Worm (Caenorhabditis elegans) whole organism, L4 larva: ENCODE data around the gene C05D12.2.

Experiments used
- F37D6.2 ChIP-seq: sonication (generic microtip); optimal IDR thresholded peaks from 2 replicates; lab custom pipeline; 2016; ENCODE audit warnings: mild to moderate bottlenecking, missing genetic modification characterization, missing compliant biosample characterization
- ama-1 ChIP-seq: fragments of 150-350 bp; optimal IDR thresholded peaks from 2 replicates; lab custom pipeline; 2014; ENCODE audit warnings: inconsistent platforms, mixed read lengths
- attf-4 ChIP-seq: sonication (generic microtip); optimal IDR thresholded peaks from 3 replicates; lab custom pipeline; 2017; ENCODE audit warnings: missing biosample characterization, missing genetic modification characterization
- daf-19 ChIP-seq: fragments of 200-800 bp; sonication (Bioruptor generic); conservative IDR thresholded peaks from 2 replicates; pipeline ENCODE4 v1.3.6; 2022; ENCODE audit warnings: missing genetic modification characterization, missing compliant biosample characterization
- fkh-10 ChIP-seq: fragments of 150-350 bp; optimal IDR thresholded peaks from 2 replicates; lab custom pipeline; 2014; ENCODE audit warnings: missing biosample characterization, missing genetic modification reagents, missing genetic modification characterization
- lin-15B ChIP-seq: fragments of 150-350 bp; sonication (generic microtip); optimal IDR thresholded peaks from 3 replicates; lab custom pipeline; 2014; ENCODE audit warnings: missing biosample characterization, missing genetic modification characterization
- madf-5 ChIP-seq, 2 experiments: fragments of 200-800 bp; sonication (Bioruptor generic); IDR thresholded peaks; 2 replicates each; pipeline ENCODE4 v1.3.6; 2022; ENCODE audit warnings: missing compliant biosample characterization in 2 of 2, missing genetic modification characterization in 2 of 2
- mdl-1 ChIP-seq, 2 experiments: fragments of 150-350 bp in 1 of 2; sonication (generic microtip) in 1 of 2; optimal IDR thresholded peaks; 2 replicates each; lab custom pipeline; 2014 to 2017; ENCODE audit warnings: missing biosample characterization in 2 of 2, missing genetic modification characterization in 2 of 2
- nhr-11 ChIP-seq: fragments of 150-350 bp; optimal IDR thresholded peaks from 2 replicates; lab custom pipeline; 2014; ENCODE audit warnings: missing biosample characterization, missing genetic modification characterization
- nhr-237 ChIP-seq: sonication (generic microtip); optimal IDR thresholded peaks from 2 replicates; lab custom pipeline; 2017; ENCODE audit warnings: missing biosample characterization, missing genetic modification characterization
- nhr-42 ChIP-seq: fragments of 200-800 bp; sonication (Bioruptor generic); IDR thresholded peaks from 2 replicates; pipeline ENCODE4 v1.3.6; 2022; ENCODE audit warnings: missing genetic modification characterization, missing compliant biosample characterization
- tag-97 ChIP-seq: fragments of 200-800 bp; sonication (Bioruptor generic); IDR thresholded peaks from 2 replicates; pipeline ENCODE4 v1.3.6; 2022; ENCODE audit warnings: missing genetic modification characterization, missing compliant biosample characterization
- unc-62 ChIP-seq, 3 experiments: fragments of 150-350 bp in 1 of 3; sonication (generic microtip); optimal IDR thresholded peaks in 2 of 3; peaks in 1 of 3; 1 replicate in 1 of 3; 2 replicates in 2 of 3; lab custom pipeline; 2014 to 2017; ENCODE audit warnings: missing biosample characterization in 3 of 3, missing genetic modification characterization in 3 of 3, missing genetic modification reagents in 3 of 3, missing genotype in 1 of 3
- ztf-11 ChIP-seq: fragments of 150-350 bp; optimal IDR thresholded peaks from 2 replicates; lab custom pipeline; 2014; ENCODE audit warnings: missing biosample characterization, missing genetic modification characterization

ce11 chrII:11376598-11377108 is 41.4 kb upstream of the C05D12.2 start:
- peak; percentile 30 for TF ChIP-seq lin-15B (tag; lab: Kevin White, UChicago)
- peak in 1 of 2 experiments; percentile 88 for TF ChIP-seq unc-62 (GFP tag; optimal IDR thresholded peaks at IDR 0.05 in 1 of 2; lab: Kevin White, UChicago)
- no peak for TF ChIP-seq unc-62 (tag; optimal IDR thresholded peaks at IDR 0.05; lab: Kevin White, UChicago)
- TF ChIP-seq nhr-42 (GFP tag; lab: Robert Waterston, UW): 0 out of 2 replicates have a peak, but pooled peaks have one; percentile 69
- peak; percentile 98 for TF ChIP-seq ama-1 (lab: Kevin White, UChicago)
- no peak for TF ChIP-seq tag-97 (GFP tag; lab: Robert Waterston, UW)
- TF ChIP-seq ztf-11 (tag; lab: Kevin White, UChicago): no peak
- TF ChIP-seq nhr-237: no peak
- TF ChIP-seq mdl-1 (tag; optimal IDR thresholded peaks at IDR 0.05; lab: Kevin White, UChicago): no peak
- no peak for TF ChIP-seq nhr-11 (tag; lab: Kevin White, UChicago)
- TF ChIP-seq F37D6.2: no peak
- no peak for TF ChIP-seq fkh-10 (GFP tag; lab: Kevin White, UChicago)
- no peak for TF ChIP-seq attf-4 (tag; lab: Kevin White, UChicago)
- TF ChIP-seq madf-5 (GFP tag; IDR thresholded peaks at IDR 0.05; lab: Robert Waterston, UW): 0 out of 4 replicates have a peak, but pooled peaks of 1 of the 2 experiments have one; percentile 48
- TF ChIP-seq daf-19 (GFP tag; lab: Robert Waterston, UW): 0 out of 2 replicates have a peak, but pooled peaks have one; percentile 56
